Worm (Caenorhabditis elegans): ENCODE data around the gene sra-12.

DNA sequence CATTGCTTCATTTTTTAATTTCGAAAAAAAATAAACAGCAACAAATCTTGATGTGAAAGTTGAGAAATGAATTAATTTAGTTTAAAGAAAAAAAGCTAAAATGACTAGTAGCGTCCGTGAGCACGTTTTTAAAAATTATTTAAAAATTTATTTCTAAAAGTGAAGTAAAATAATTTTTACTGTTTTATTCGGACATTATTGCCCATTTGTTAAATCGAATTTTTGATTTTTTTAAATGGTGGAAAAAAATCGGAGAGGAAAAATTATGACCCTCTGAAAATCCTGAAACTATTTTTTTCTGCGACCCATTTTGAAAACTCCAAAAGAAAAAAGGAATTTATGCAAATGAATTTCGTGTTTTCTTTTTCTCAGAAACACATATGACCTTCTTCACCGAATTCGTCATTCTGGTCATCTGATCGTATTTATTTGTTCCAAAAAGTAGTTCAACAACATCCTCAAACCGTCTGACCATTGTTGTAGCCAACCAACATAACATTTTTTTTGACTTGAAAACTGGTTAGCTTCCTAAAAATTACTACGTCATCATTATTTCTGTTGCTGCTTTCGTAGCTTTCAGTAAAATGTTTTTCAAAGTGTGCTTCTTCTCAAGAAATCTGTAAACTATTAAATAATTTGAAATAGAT lies 18.3 kb downstream of the sra-12 start, which contains the start of gene F44F4.3:
- TF ChIP-seq unc-62 (GFP tag; optimal IDR thresholded peaks at IDR 0.05) (no peak), ztf-11 (tag; optimal IDR thresholded peaks at IDR 0.05) (no peak), tbx-8 (GFP tag; optimal IDR thresholded peaks at IDR 0.05) (no peak), drap-1 (GFP tag; optimal IDR thresholded peaks at IDR 0.05) (no peak), ces-1 (GFP tag; optimal IDR thresholded peaks at IDR 0.05) (no peak)
